Worm (Caenorhabditis elegans) whole organism, L4 larva: ENCODE results near the gene T01G6.1.

ENCODE experiments used
- F37D6.2 ChIP-seq: sonication (generic microtip); optimal IDR thresholded peaks from 2 replicates; lab custom pipeline; 2016; ENCODE audit warnings: mild to moderate bottlenecking, missing genetic modification characterization, missing compliant biosample characterization
- ceh-32 ChIP-seq: sonication (generic microtip); optimal IDR thresholded peaks from 2 replicates; lab custom pipeline; 2016; ENCODE audit warnings: mild to moderate bottlenecking, missing genetic modification characterization, missing compliant biosample characterization; ENCODE audit not compliant: poor library complexity
- ceh-82 ChIP-seq: sonication (generic microtip); optimal IDR thresholded peaks from 2 replicates; lab custom pipeline; 2017; ENCODE audit warnings: missing biosample characterization, missing genetic modification characterization
- dve-1 ChIP-seq: sonication (generic microtip); optimal IDR thresholded peaks from 2 replicates; lab custom pipeline; 2017; ENCODE audit warnings: antibody characterized with exemption, mild to moderate bottlenecking, missing genetic modification characterization, missing compliant biosample characterization; ENCODE audit not compliant: insufficient read depth
- egl-27 ChIP-seq: sonication (generic microtip); optimal IDR thresholded peaks from 3 replicates; lab custom pipeline; 2017; ENCODE audit warnings: missing biosample characterization, missing genetic modification reagents, missing genetic modification characterization
- fos-1 ChIP-seq: fragments of 150-350 bp; optimal IDR thresholded peaks from 2 replicates; lab custom pipeline; 2014; ENCODE audit warnings: missing biosample characterization, missing genetic modification characterization
- jun-1 ChIP-seq: fragments of 150-350 bp; optimal IDR thresholded peaks from 2 replicates; lab custom pipeline; 2014; ENCODE audit warnings: missing biosample characterization, missing genetic modification reagents, missing genetic modification characterization
- mep-1 ChIP-seq: fragments of 150-350 bp; sonication (generic microtip); optimal IDR thresholded peaks from 3 replicates; lab custom pipeline; 2014; ENCODE audit warnings: missing biosample characterization, missing genetic modification characterization
- pha-4 ChIP-seq, 2 experiments: fragments of 150-350 bp in 1 of 2; fragments of 200-800 bp in 1 of 2; sonication (Bioruptor generic) in 1 of 2; IDR thresholded peaks in 1 of 2; optimal IDR thresholded peaks in 1 of 2; 2 replicates each; pipeline versions ENCODE4 v1.3.6 to Lab custom; 2014 to 2022; ENCODE audit warnings: missing genetic modification characterization in 2 of 2, missing genetic modification reagents in 2 of 2, missing biosample characterization in 1 of 2, missing compliant biosample characterization in 1 of 2
- rbr-2 ChIP-seq: sonication (generic microtip); optimal IDR thresholded peaks from 2 replicates; lab custom pipeline; 2016; ENCODE audit warnings: missing genotype, missing genetic modification characterization, missing compliant biosample characterization
- skn-1 ChIP-seq: fragments of 150-350 bp; optimal IDR thresholded peaks from 2 replicates; lab custom pipeline; 2014; ENCODE audit warnings: missing biosample characterization, missing genetic modification characterization
- zag-1 ChIP-seq: fragments of 150-350 bp; optimal IDR thresholded peaks from 2 replicates; lab custom pipeline; 2014; ENCODE audit warnings: missing biosample characterization, missing genetic modification characterization
- ztf-11 ChIP-seq: fragments of 150-350 bp; optimal IDR thresholded peaks from 2 replicates; lab custom pipeline; 2014; ENCODE audit warnings: missing biosample characterization, missing genetic modification characterization

- no peak for TF ChIP-seq pha-4 (GFP tag; IDR thresholded peaks at IDR 0.05; lab: Robert Waterston, UW)
- TF ChIP-seq pha-4 (tag; optimal IDR thresholded peaks at IDR 0.05; lab: Kevin White, UChicago): no peak
- TF ChIP-seq mep-1 (tag; lab: Kevin White, UChicago): no peak
- no peak for TF ChIP-seq jun-1 (tag; lab: Kevin White, UChicago)
- TF ChIP-seq skn-1 (tag; lab: Kevin White, UChicago): no peak
- TF ChIP-seq rbr-2 (tag; lab: Kevin White, UChicago): no peak
- TF ChIP-seq zag-1: no peak
- TF ChIP-seq fos-1 (tag; lab: Kevin White, UChicago): no peak
- TF ChIP-seq egl-27 (tag; lab: Kevin White, UChicago): no peak
- no peak for TF ChIP-seq ztf-11 (tag; lab: Kevin White, UChicago)
- no peak for TF ChIP-seq ceh-82 (tag; lab: Kevin White, UChicago)
- no peak for TF ChIP-seq ceh-32 (tag; lab: Kevin White, UChicago)
- no peak for TF ChIP-seq dve-1 (tag; lab: Kevin White, UChicago)
- no peak for TF ChIP-seq F37D6.2 (tag; lab: Kevin White, UChicago)
These were observed 39.1 kb downstream of the T01G6.1 start, which contains the start of gene C14C6.5 for ce11 chrV:536571-536970.
